Worm (Caenorhabditis elegans): ENCODE measurements around the gene fbxb-41.

Gene fbxb-41

ce11 chrII:1084899-1085298 lies 42.8 kb upstream of the fbxb-41 start (continued):
- TF ChIP-seq sox-4 (tag; optimal IDR thresholded peaks at IDR 0.05) (no peak), nhr-77 (tag; optimal IDR thresholded peaks at IDR 0.05) (no peak), lin-35 (GFP tag; optimal IDR thresholded peaks at IDR 0.05) (peak in 1 of 2 experiments; percentile 44), ceh-82 (tag; optimal IDR thresholded peaks at IDR 0.05) (peak; percentile 40 to 62 (median 45)), C34B4.2 (tag; optimal IDR thresholded peaks at IDR 0.05) (no peak), lin-39 (tag; optimal IDR thresholded peaks at IDR 0.05) (peak; percentile 26), nhr-28 (tag; optimal IDR thresholded peaks at IDR 0.05) (no peak), efl-1 (optimal IDR thresholded peaks at IDR 0.05) (peak; percentile 63 to 65), efl-1 (GFP tag; optimal IDR thresholded peaks at IDR 0.05 in 1 of 2) (peak in 1 of 2 experiments; percentile 36), nhr-71 (tag; optimal IDR thresholded peaks at IDR 0.05) (peak; percentile 88), blmp-1 (tag; optimal IDR thresholded peaks at IDR 0.05) (peak; percentile 23), dpl-1 (GFP tag; optimal IDR thresholded peaks at IDR 0.05) (peak in 1 of 3 experiments; percentile 35), C16A3.4 (tag; optimal IDR thresholded peaks at IDR 0.05) (no peak), unc-86 (tag; optimal IDR thresholded peaks at IDR 0.05) (peak; percentile 22), sptf-1 (tag; optimal IDR thresholded peaks at IDR 0.05) (no peak), ets-5 (GFP tag; IDR thresholded peaks at IDR 0.05) (no peak), hlh-17 (GFP tag; optimal IDR thresholded peaks at IDR 0.05; ENCODE audit: borderline replicate concordance) (no peak), zag-1 (tag; optimal IDR thresholded peaks at IDR 0.05) (no peak), fos-1 (tag; optimal IDR thresholded peaks at IDR 0.05) (peak; percentile 40), dsc-1 (tag; optimal IDR thresholded peaks at IDR 0.05) (peak; percentile 76), rnt-1 (tag; optimal IDR thresholded peaks at IDR 0.05) (peak; percentile 77)

- TF ChIP-seq ces-1 (GFP tag; optimal IDR thresholded peaks at IDR 0.05): no peak
- TF ChIP-seq nhr-84 (tag; optimal IDR thresholded peaks at IDR 0.05): no peak
- no peak for TF ChIP-seq C04F5.9 (tag; optimal IDR thresholded peaks at IDR 0.05)
- TF ChIP-seq vab-15 (tag; optimal IDR thresholded peaks at IDR 0.05): no peak
- TF ChIP-seq C34B4.2 (tag; optimal IDR thresholded peaks at IDR 0.05): no peak
- TF ChIP-seq unc-98 (GFP tag; IDR thresholded peaks at IDR 0.05): no peak
Measured at ce11 chrII:1082859-1083258, 40.7 kb upstream of the fbxb-41 start, which contains the start of gene K02E7.1. K02E7.1 (plus strand) TSS chrII:1083159.

ce11 chrII:1075424-1075823 lies 33.3 kb upstream of the fbxb-41 start, which contains the start of gene K02E7.11:
K02E7.11 (minus strand) TSS chrII:1075524.
- TF ChIP-seq unc-30 (tag; optimal IDR thresholded peaks at IDR 0.05) (no peak), C16A3.4 (tag; optimal IDR thresholded peaks at IDR 0.05) (no peak), ceh-63 (GFP tag; optimal IDR thresholded peaks at IDR 0.05) (no peak), nhr-84 (tag; optimal IDR thresholded peaks at IDR 0.05) (no peak), lin-14 (GFP tag; optimal IDR thresholded peaks at IDR 0.05) (no peak), nhr-237 (tag; optimal IDR thresholded peaks at IDR 0.05) (no peak), jun-1 (tag; optimal IDR thresholded peaks at IDR 0.05) (no peak), egl-27 (tag; optimal IDR thresholded peaks at IDR 0.05) (no peak), zag-1 (tag; optimal IDR thresholded peaks at IDR 0.05) (no peak), nhr-28 (tag; optimal IDR thresholded peaks at IDR 0.05) (no peak), lin-39 (tag; optimal IDR thresholded peaks at IDR 0.05) (no peak), mab-9 (GFP tag; IDR thresholded peaks at IDR 0.05) (no peak), mdl-1 (tag; optimal IDR thresholded peaks at IDR 0.05) (no peak), nhr-11 (tag; optimal IDR thresholded peaks at IDR 0.05) (no peak), pag-3 (tag; optimal IDR thresholded peaks at IDR 0.05; ENCODE audit: borderline replicate concordance, insufficient read depth) (no peak), ceh-88 (GFP tag; IDR thresholded peaks at IDR 0.05) (no peak)

ce11 chrII:1072106-1072505 lies 30.0 kb upstream of the fbxb-41 start, which contains the start of gene K02E7.4:
K02E7.4 (plus strand) TSS chrII:1072406.
- TF ChIP-seq aha-1 (tag; optimal IDR thresholded peaks at IDR 0.05) (no peak), tlp-1 (tag; optimal IDR thresholded peaks at IDR 0.05) (no peak), nhr-19 (GFP tag; conservative IDR thresholded peaks at IDR 0.05) (no peak), lin-39 (tag; optimal IDR thresholded peaks at IDR 0.05) (no peak), egl-27 (tag; optimal IDR thresholded peaks at IDR 0.05) (no peak), lir-3 (tag; optimal IDR thresholded peaks at IDR 0.05; ENCODE audit: poor library complexity) (no peak), hlh-4 (tag; optimal IDR thresholded peaks at IDR 0.05) (no peak), xbp-1 (tag; optimal IDR thresholded peaks at IDR 0.05) (no peak), pax-3 (tag; optimal IDR thresholded peaks at IDR 0.05) (no peak), nhr-77 (tag; optimal IDR thresholded peaks at IDR 0.05) (no peak), ama-1 (optimal IDR thresholded peaks at IDR 0.05) (no peak), hlh-17 (GFP tag; optimal IDR thresholded peaks at IDR 0.05; ENCODE audit: borderline replicate concordance) (no peak), mab-9 (GFP tag; IDR thresholded peaks at IDR 0.05) (no peak), zag-1 (tag; optimal IDR thresholded peaks at IDR 0.05) (no peak), nhr-237 (tag; optimal IDR thresholded peaks at IDR 0.05) (no peak)

All from whole organism, L1 larva.